Fruit fly (Drosophila melanogaster): ENCODE measurements around the gene Gpo3.

Gene Gpo3

dm6 chr2L:13707915-13708314 is at the start of gene Gpo3:
Gpo3 (plus strand) TSS chr2L:13708215.
- TF ChIP-seq insv (optimal IDR thresholded peaks at IDR 0.05) (no peak), psq (optimal IDR thresholded peaks at IDR 0.05) (no peak), Myc (optimal IDR thresholded peaks at IDR 0.05) (no peak), Sin3A (optimal IDR thresholded peaks at IDR 0.05) (no peak), ttk (optimal IDR thresholded peaks at IDR 0.05) (no peak), h (optimal IDR thresholded peaks at IDR 0.05) (no peak)

- TF ChIP-seq Myc (optimal IDR thresholded peaks at IDR 0.05) (no peak), insv (optimal IDR thresholded peaks at IDR 0.05) (no peak), psq (optimal IDR thresholded peaks at IDR 0.05) (no peak), h (optimal IDR thresholded peaks at IDR 0.05) (no peak), ttk (optimal IDR thresholded peaks at IDR 0.05) (no peak), Sin3A (optimal IDR thresholded peaks at IDR 0.05) (no peak)
Observed at dm6 chr2L:13665025-13665881, 42.8 kb upstream of the Gpo3 start, which contains the start of gene CG18507. CG18507 (plus strand) TSS chr2L:13665525.

dm6 chr2L:13666017-13666667 is 41.9 kb upstream of the Gpo3 start:
- TF ChIP-seq psq (optimal IDR thresholded peaks at IDR 0.05) (no peak), h (optimal IDR thresholded peaks at IDR 0.05) (no peak), Sin3A (optimal IDR thresholded peaks at IDR 0.05) (no peak), insv (optimal IDR thresholded peaks at IDR 0.05) (no peak), Myc (optimal IDR thresholded peaks at IDR 0.05) (no peak), ttk (optimal IDR thresholded peaks at IDR 0.05) (no peak)

- no peak for TF ChIP-seq Sin3A (optimal IDR thresholded peaks at IDR 0.05)
Observed at dm6 chr2L:13699057-13699456, 9.0 kb upstream of the Gpo3 start.

- TF ChIP-seq h (optimal IDR thresholded peaks at IDR 0.05) (no peak), ttk (optimal IDR thresholded peaks at IDR 0.05) (no peak), Sin3A (optimal IDR thresholded peaks at IDR 0.05) (no peak)
Observed at dm6 chr2L:13717121-13717520, 9.1 kb downstream of the Gpo3 start, which contains the start of gene DIP-kappa. DIP-kappa (minus strand) TSS chr2L:13717320.

dm6 chr2L:13723542-13723941 is 15.5 kb downstream of the Gpo3 start, which contains the start of gene CG9014:
CG9014 (minus strand) TSS chr2L:13723642.
- TF ChIP-seq ttk (optimal IDR thresholded peaks at IDR 0.05): no peak
- TF ChIP-seq h (optimal IDR thresholded peaks at IDR 0.05): no peak
- no peak for TF ChIP-seq Sin3A (optimal IDR thresholded peaks at IDR 0.05)
- no peak for TF ChIP-seq psq (optimal IDR thresholded peaks at IDR 0.05)
- TF ChIP-seq Myc (optimal IDR thresholded peaks at IDR 0.05): no peak
- no peak for TF ChIP-seq insv (optimal IDR thresholded peaks at IDR 0.05)

dm6 chr2L:13732287-13732686 is 24.3 kb downstream of the Gpo3 start:
- TF ChIP-seq Sin3A (optimal IDR thresholded peaks at IDR 0.05): no peak
- TF ChIP-seq ttk (optimal IDR thresholded peaks at IDR 0.05): no peak
- TF ChIP-seq insv (optimal IDR thresholded peaks at IDR 0.05): no peak
- no peak for TF ChIP-seq Myc (optimal IDR thresholded peaks at IDR 0.05)
- TF ChIP-seq psq (optimal IDR thresholded peaks at IDR 0.05): no peak
- no peak for TF ChIP-seq h (optimal IDR thresholded peaks at IDR 0.05)

- TF ChIP-seq Sin3A (optimal IDR thresholded peaks at IDR 0.05) (no peak), psq (optimal IDR thresholded peaks at IDR 0.05) (no peak), insv (optimal IDR thresholded peaks at IDR 0.05) (no peak), Myc (optimal IDR thresholded peaks at IDR 0.05) (no peak), ttk (optimal IDR thresholded peaks at IDR 0.05) (no peak), h (optimal IDR thresholded peaks at IDR 0.05) (no peak)
Observed at dm6 chr2L:13735838-13736237, 27.8 kb downstream of the Gpo3 start, which contains the start of gene nur. nur (plus strand) TSS chr2L:13736138.

- no peak for TF ChIP-seq insv (optimal IDR thresholded peaks at IDR 0.05)
- TF ChIP-seq h (optimal IDR thresholded peaks at IDR 0.05): no peak
- TF ChIP-seq ttk (optimal IDR thresholded peaks at IDR 0.05): no peak
- TF ChIP-seq psq (optimal IDR thresholded peaks at IDR 0.05): no peak
- no peak for TF ChIP-seq Myc (optimal IDR thresholded peaks at IDR 0.05)
- TF ChIP-seq Sin3A (optimal IDR thresholded peaks at IDR 0.05): no peak
Observed at dm6 chr2L:13746652-13747051, 38.6 kb downstream of the Gpo3 start, which contains the start of gene TM9SF4. TM9SF4 (plus strand) TSS chr2L:13746952.
